Worm (Caenorhabditis elegans) whole organism, L4 larva: ENCODE data around the gene C46F11.5.

ENCODE experiments used
- aly-2 ChIP-seq: sonication (generic microtip); optimal IDR thresholded peaks from 2 replicates; lab custom pipeline; 2018; ENCODE audit warnings: missing biosample characterization, missing genetic modification characterization
- ces-1 ChIP-seq: fragments of 150-350 bp; sonication (generic microtip); optimal IDR thresholded peaks from 4 replicates; lab custom pipeline; 2014; ENCODE audit warnings: missing biosample characterization, missing genetic modification reagents, missing genetic modification characterization
- lin-13 ChIP-seq: fragments of 150-350 bp; optimal IDR thresholded peaks from 2 replicates; lab custom pipeline; 2014; ENCODE audit warnings: missing biosample characterization, missing genetic modification reagents, missing genetic modification characterization
- mes-2 ChIP-seq: sonication (generic microtip); optimal IDR thresholded peaks from 2 replicates; lab custom pipeline; 2016; ENCODE audit warnings: missing genotype, mild to moderate bottlenecking, missing genetic modification characterization, missing compliant biosample characterization; ENCODE audit not compliant: poor library complexity, severe bottlenecking
- nhr-6 ChIP-seq: fragments of 150-350 bp; optimal IDR thresholded peaks from 2 replicates; lab custom pipeline; 2014; ENCODE audit warnings: missing biosample characterization, missing genetic modification characterization
- zip-11 ChIP-seq: fragments of 200-800 bp; sonication (Bioruptor generic); IDR thresholded peaks from 2 replicates; pipeline ENCODE4 v1.3.6; 2022; ENCODE audit warnings: missing genetic modification characterization, missing compliant biosample characterization

DNA sequence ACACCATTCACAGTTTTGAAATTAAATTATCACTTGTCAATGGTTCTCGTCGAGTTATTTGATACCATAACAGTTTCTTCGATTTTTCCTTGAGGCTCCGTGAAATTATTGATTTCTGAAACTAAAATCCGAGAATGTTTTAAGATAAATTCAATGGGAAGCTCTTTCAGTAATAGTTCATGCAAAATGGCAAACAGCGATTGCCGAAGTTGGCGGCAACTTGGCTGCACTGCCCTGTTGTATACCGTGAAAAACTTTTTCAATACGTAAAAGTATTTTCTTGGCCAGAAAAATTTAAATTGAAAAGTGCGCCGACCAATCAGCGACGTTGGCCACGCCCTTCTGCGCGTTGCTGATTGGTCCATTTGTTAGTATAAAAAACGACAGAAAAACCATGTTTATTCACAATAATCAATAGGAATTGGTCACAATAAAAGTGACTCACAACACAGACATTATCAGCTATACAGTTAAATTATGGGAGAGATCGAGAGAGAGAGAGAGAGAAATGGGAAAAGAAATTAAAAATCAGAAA is 25.5 kb upstream of the C46F11.5 start:
- TF ChIP-seq aly-2 (tag; lab: Kevin White, UChicago) (no peak), mes-2 (tag; lab: Kevin White, UChicago) (no peak), ces-1 (no peak), zip-11 (no peak), lin-13 (GFP tag; lab: Kevin White, UChicago) (no peak), nhr-6 (tag; lab: Kevin White, UChicago) (no peak)
